Worm (Caenorhabditis elegans) whole organism, L4 larva: ENCODE data around the gene zfp-1.

Experiments
- F10B5.3 ChIP-seq: sonication (generic microtip); optimal IDR thresholded peaks from 2 replicates; lab custom pipeline; 2016; ENCODE audit warnings: mild to moderate bottlenecking, missing genetic modification characterization, missing compliant biosample characterization
- F37D6.2 ChIP-seq: sonication (generic microtip); optimal IDR thresholded peaks from 2 replicates; lab custom pipeline; 2016; ENCODE audit warnings: mild to moderate bottlenecking, missing genetic modification characterization, missing compliant biosample characterization
- aha-1 ChIP-seq: fragments of 150-350 bp; peaks from one replicate; lab custom pipeline; 2014; ENCODE audit warnings: missing biosample characterization, missing genetic modification characterization
- arid-1 ChIP-seq: fragments of 200-800 bp; sonication (Bioruptor generic); conservative IDR thresholded peaks from 2 replicates; pipeline ENCODE4 v1.3.6; 2022; ENCODE audit warnings: missing genetic modification reagents, missing genetic modification characterization, missing compliant biosample characterization
- ceh-32 ChIP-seq: sonication (generic microtip); optimal IDR thresholded peaks from 2 replicates; lab custom pipeline; 2016; ENCODE audit warnings: mild to moderate bottlenecking, missing genetic modification characterization, missing compliant biosample characterization; ENCODE audit not compliant: poor library complexity
- ctbp-1 ChIP-seq: fragments of 200-800 bp; sonication (Bioruptor generic); IDR thresholded peaks from 2 replicates; pipeline ENCODE4 v1.3.6; 2022; ENCODE audit warnings: missing genetic modification reagents, missing genetic modification characterization, missing compliant biosample characterization
- daf-19 ChIP-seq: fragments of 200-800 bp; sonication (Bioruptor generic); conservative IDR thresholded peaks from 2 replicates; pipeline ENCODE4 v1.3.6; 2022; ENCODE audit warnings: missing genetic modification characterization, missing compliant biosample characterization
- daf-8 ChIP-seq: fragments of 200-800 bp; sonication (Bioruptor generic); IDR thresholded peaks from 2 replicates; pipeline ENCODE4 v1.3.6; 2022; ENCODE audit warnings: missing genetic modification characterization, missing compliant biosample characterization
- dmd-6 ChIP-seq: fragments of 200-800 bp; sonication (Bioruptor generic); IDR thresholded peaks from 2 replicates; pipeline ENCODE4 v1.3.6; 2022; ENCODE audit warnings: missing genetic modification reagents, missing genetic modification characterization, missing compliant biosample characterization
- duxl-1 ChIP-seq: sonication (generic microtip); optimal IDR thresholded peaks from 2 replicates; lab custom pipeline; 2016; ENCODE audit warnings: mild to moderate bottlenecking, missing genetic modification characterization, moderate library complexity, missing compliant biosample characterization; ENCODE audit not compliant: poor library complexity
- hlh-30 ChIP-seq: sonication (generic microtip); optimal IDR thresholded peaks from 2 replicates; lab custom pipeline; 2017; ENCODE audit warnings: antibody characterized with exemption, mild to moderate bottlenecking, missing genetic modification characterization, missing compliant biosample characterization; ENCODE audit not compliant: insufficient read depth
- lin-15B ChIP-seq: fragments of 150-350 bp; sonication (generic microtip); optimal IDR thresholded peaks from 3 replicates; lab custom pipeline; 2014; ENCODE audit warnings: missing biosample characterization, missing genetic modification characterization
- lir-3 ChIP-seq: sonication (generic microtip); optimal IDR thresholded peaks from 2 replicates; lab custom pipeline; 2016; ENCODE audit warnings: mild to moderate bottlenecking, missing genetic modification characterization, missing compliant biosample characterization
- lsy-2 ChIP-seq, 2 experiments: fragments of 150-350 bp in 1 of 2; sonication (generic microtip) in 1 of 2; optimal IDR thresholded peaks; 2 replicates each; lab custom pipeline; 2014 to 2017; ENCODE audit warnings: missing biosample characterization in 2 of 2, missing genetic modification characterization in 2 of 2
- madf-5 ChIP-seq, 2 experiments: fragments of 200-800 bp; sonication (Bioruptor generic); IDR thresholded peaks; 2 replicates each; pipeline ENCODE4 v1.3.6; 2022; ENCODE audit warnings: missing compliant biosample characterization in 2 of 2, missing genetic modification characterization in 2 of 2
- mdl-1 ChIP-seq, 2 experiments: fragments of 150-350 bp in 1 of 2; sonication (generic microtip) in 1 of 2; optimal IDR thresholded peaks; 2 replicates each; lab custom pipeline; 2014 to 2017; ENCODE audit warnings: missing biosample characterization in 2 of 2, missing genetic modification characterization in 2 of 2
- mdt-29 ChIP-seq: fragments of 200-800 bp; sonication (Bioruptor generic); IDR thresholded peaks from 2 replicates; pipeline ENCODE4 v1.3.6; 2022; ENCODE audit warnings: missing genetic modification reagents, missing genetic modification characterization, missing compliant biosample characterization
- mxl-3 ChIP-seq: fragments of 200-800 bp; sonication (Bioruptor generic); optimal IDR thresholded peaks from 2 replicates; lab custom pipeline; 2018; ENCODE audit warnings: mild to moderate bottlenecking, missing genetic modification characterization, missing compliant biosample characterization
- nhr-237 ChIP-seq: sonication (generic microtip); optimal IDR thresholded peaks from 2 replicates; lab custom pipeline; 2017; ENCODE audit warnings: missing biosample characterization, missing genetic modification characterization
- nhr-41 ChIP-seq: fragments of 200-800 bp; sonication (Bioruptor generic); IDR thresholded peaks from 2 replicates; pipeline ENCODE4 v1.3.6; 2022; ENCODE audit warnings: missing genetic modification reagents, missing genetic modification characterization, missing compliant biosample characterization
- nhr-42 ChIP-seq: fragments of 200-800 bp; sonication (Bioruptor generic); IDR thresholded peaks from 2 replicates; pipeline ENCODE4 v1.3.6; 2022; ENCODE audit warnings: missing genetic modification characterization, missing compliant biosample characterization
- nhr-6 ChIP-seq: fragments of 150-350 bp; optimal IDR thresholded peaks from 2 replicates; lab custom pipeline; 2014; ENCODE audit warnings: missing biosample characterization, missing genetic modification characterization
- pha-4 ChIP-seq, 2 experiments: fragments of 150-350 bp in 1 of 2; fragments of 200-800 bp in 1 of 2; sonication (Bioruptor generic) in 1 of 2; IDR thresholded peaks in 1 of 2; optimal IDR thresholded peaks in 1 of 2; 2 replicates each; pipeline versions ENCODE4 v1.3.6 to Lab custom; 2014 to 2022; ENCODE audit warnings: missing genetic modification characterization in 2 of 2, missing genetic modification reagents in 2 of 2, missing biosample characterization in 1 of 2, missing compliant biosample characterization in 1 of 2
- set-16 ChIP-seq: fragments of 200-800 bp; sonication (Bioruptor generic); IDR thresholded peaks from 2 replicates; pipeline ENCODE4 v1.3.6; 2022; ENCODE audit warnings: missing genetic modification reagents, missing genetic modification characterization, missing compliant biosample characterization
- snpc-1.2 ChIP-seq: fragments of 200-800 bp; sonication (Bioruptor generic); IDR thresholded peaks from 2 replicates; pipeline ENCODE4 v1.3.6; 2022; ENCODE audit warnings: missing genetic modification reagents, missing genetic modification characterization, missing compliant biosample characterization
- snpc-4 ChIP-seq: fragments of 150-350 bp; optimal IDR thresholded peaks from 2 replicates; lab custom pipeline; 2014; ENCODE audit warnings: missing biosample characterization, missing genetic modification characterization
- tra-1 ChIP-seq: fragments of 200-800 bp; sonication (Bioruptor generic); IDR thresholded peaks from 2 replicates; pipeline ENCODE4 v1.3.6; 2022; ENCODE audit warnings: missing genetic modification reagents, missing genetic modification characterization, missing compliant biosample characterization
- unc-39 ChIP-seq: sonication (generic microtip); optimal IDR thresholded peaks from 2 replicates; lab custom pipeline; 2017; ENCODE audit warnings: missing biosample characterization, missing genetic modification characterization
- unc-62 ChIP-seq, 3 experiments: fragments of 150-350 bp in 1 of 3; sonication (generic microtip); optimal IDR thresholded peaks in 2 of 3; peaks in 1 of 3; 1 replicate in 1 of 3; 2 replicates in 2 of 3; lab custom pipeline; 2014 to 2017; ENCODE audit warnings: missing biosample characterization in 3 of 3, missing genetic modification characterization in 3 of 3, missing genetic modification reagents in 3 of 3, missing genotype in 1 of 3
- zip-2 ChIP-seq: fragments of 150-350 bp; optimal IDR thresholded peaks from 2 replicates; lab custom pipeline; 2014; ENCODE audit warnings: missing biosample characterization, missing genetic modification characterization
- ztf-7 ChIP-seq: fragments of 150-350 bp; optimal IDR thresholded peaks from 2 replicates; lab custom pipeline; 2014; ENCODE audit warnings: missing biosample characterization, missing genetic modification characterization

Gene zfp-1

DNA sequence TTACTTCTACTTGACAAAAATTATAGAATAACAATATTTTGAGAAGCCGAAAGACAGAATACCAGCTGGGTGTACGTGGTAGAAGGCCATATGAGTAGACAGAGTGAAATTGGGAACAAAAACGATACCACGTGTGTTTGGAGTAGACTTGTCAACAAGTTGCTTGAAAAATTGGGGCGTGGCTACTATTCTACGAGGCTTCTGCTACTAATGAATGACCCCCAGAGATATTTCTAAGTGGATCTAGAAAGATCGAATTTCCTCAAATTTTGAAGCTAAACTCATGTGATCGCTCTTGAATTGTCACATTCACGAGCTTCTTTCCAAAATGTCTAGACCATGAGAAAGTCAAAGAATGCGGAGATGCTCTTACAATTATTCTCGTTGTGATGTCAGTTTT is 29.3 kb upstream of the zfp-1 start:
- TF ChIP-seq snpc-1.2 (GFP tag; lab: Robert Waterston, UW) (no peak), dmd-6 (peak; percentile 32), nhr-42 (GFP tag; lab: Robert Waterston, UW) (no peak), nhr-6 (tag; lab: Kevin White, UChicago) (no peak), daf-8 (GFP tag; lab: Robert Waterston, UW) (no peak), unc-62 (GFP tag; optimal IDR thresholded peaks at IDR 0.05 in 1 of 2; lab: Kevin White, UChicago) (peak in 1 of 2 experiments; percentile 91), unc-62 (tag; optimal IDR thresholded peaks at IDR 0.05; lab: Kevin White, UChicago) (no peak), mxl-3 (GFP tag; lab: Kevin White, UChicago) (no peak)

DNA sequence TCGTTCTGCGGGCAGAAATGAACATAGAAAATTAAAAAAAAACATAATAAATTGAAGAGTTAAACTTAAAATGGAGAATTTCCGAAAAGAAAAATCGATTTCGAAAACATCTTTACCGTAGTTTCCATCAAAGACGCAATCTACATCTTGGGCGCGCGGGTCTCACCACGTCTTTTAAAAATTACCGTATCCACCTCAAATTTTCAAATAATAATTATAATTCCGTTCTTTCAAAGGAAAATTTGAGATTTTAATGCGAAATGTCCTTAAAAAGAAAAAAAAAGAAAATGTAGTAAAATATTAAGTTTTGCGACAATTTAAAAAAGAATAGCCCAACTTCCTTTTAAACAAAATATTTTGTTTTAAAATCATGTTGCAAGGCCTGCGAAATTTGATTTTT is 28.2 kb upstream of the zfp-1 start:
- TF ChIP-seq lsy-2 (tag; optimal IDR thresholded peaks at IDR 0.05; lab: Kevin White, UChicago) = peak in 1 of 2 experiments; percentile 45
- TF ChIP-seq snpc-4 = no peak
- TF ChIP-seq, all 104 proteins: peak for 1

DNA sequence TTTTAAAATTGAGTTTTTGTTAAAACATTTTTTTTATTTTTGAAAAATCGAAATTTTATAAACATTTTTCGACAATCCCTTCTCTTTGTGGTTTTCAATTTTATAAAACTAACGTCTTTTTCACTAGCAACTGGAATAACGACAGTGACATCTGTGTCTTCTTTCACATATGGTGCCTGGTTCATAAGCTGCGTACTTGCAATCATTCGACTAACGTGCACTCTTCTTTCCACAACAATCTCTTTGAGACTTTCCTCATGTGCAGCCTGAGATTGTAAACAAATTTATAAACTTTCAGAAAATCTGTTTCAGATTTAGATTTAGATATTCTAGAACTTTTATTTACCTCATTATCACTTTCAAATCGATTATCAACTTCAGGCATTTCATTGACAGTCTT is 26.3 kb upstream of the zfp-1 start:
- TF ChIP-seq hlh-30 (tag; lab: Kevin White, UChicago) (no peak), F37D6.2 (no peak), pha-4 (GFP tag; IDR thresholded peaks at IDR 0.05; lab: Robert Waterston, UW) (no peak), pha-4 (tag; optimal IDR thresholded peaks at IDR 0.05; lab: Kevin White, UChicago) (no peak), unc-39 (no peak), nhr-237 (tag; lab: Kevin White, UChicago) (no peak), F10B5.3 (tag; lab: Kevin White, UChicago) (no peak), lir-3 (no peak), daf-19 (no peak), mdl-1 (tag; optimal IDR thresholded peaks at IDR 0.05; lab: Kevin White, UChicago) (no peak), arid-1 (GFP tag; lab: Robert Waterston, UW) (no peak), nhr-42 (GFP tag; lab: Robert Waterston, UW) (no peak), duxl-1 (tag; lab: Kevin White, UChicago) (no peak), lin-15B (tag; lab: Kevin White, UChicago) (no peak), ceh-32 (tag; lab: Kevin White, UChicago) (no peak)

DNA sequence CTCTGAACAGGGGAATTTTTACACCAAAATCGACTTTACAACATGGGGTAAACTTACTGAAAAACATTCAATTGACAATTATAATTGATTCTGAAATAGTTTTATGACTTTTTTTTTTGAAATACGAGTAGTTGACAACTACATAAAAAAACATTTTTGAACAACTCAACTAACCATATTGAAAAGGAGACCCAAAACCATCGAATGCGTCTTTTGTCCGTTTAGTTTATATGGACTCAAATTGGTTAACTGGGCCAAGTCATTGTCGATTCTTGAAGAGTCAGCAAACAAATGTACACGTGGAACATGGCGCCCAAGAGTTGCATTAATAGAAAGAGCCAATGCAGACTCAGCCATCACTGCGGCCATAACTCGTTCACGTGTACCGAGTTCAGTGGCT is 24.9 kb upstream of the zfp-1 start:
- TF ChIP-seq aha-1 (tag; lab: Kevin White, UChicago) (peak; percentile 94), mdt-29 (no peak), daf-8 (GFP tag; lab: Robert Waterston, UW) (no peak), zip-2 (tag; lab: Kevin White, UChicago) (no peak), snpc-1.2 (GFP tag; lab: Robert Waterston, UW) (no peak), tra-1 (GFP tag; lab: Robert Waterston, UW) (no peak), ztf-7 (tag; lab: Kevin White, UChicago) (no peak), hlh-30 (tag; lab: Kevin White, UChicago) (no peak), nhr-41 (GFP tag; lab: Robert Waterston, UW) (no peak)

DNA sequence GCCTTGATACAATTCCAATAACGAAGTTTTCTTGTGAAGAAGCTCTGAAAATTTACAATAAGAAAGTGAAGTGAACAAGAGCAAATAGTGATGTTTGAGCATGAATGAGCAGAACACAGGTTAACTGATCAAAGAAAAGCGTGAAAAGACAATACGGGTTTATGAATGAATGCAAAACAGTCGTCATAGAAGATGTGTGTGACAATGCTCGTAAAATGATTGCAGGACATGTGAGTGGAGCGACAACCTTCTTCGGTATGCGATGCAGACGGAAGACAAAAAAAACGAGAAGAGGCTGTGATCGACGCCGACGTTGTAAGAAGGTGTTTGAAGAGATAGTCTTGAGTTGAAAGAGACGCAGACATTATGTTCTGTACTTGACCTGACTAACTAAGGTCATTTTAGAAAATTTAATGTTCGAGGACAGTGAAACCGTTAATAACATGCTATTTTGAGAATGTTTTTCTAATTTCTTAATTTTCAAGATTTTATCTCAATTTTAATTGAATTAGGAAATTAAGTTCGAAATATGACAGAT is 24.0 kb upstream of the zfp-1 start, which contains the start of gene mig-22:
Gene mig-22 (minus strand): TSS at position 51 of the 538 bp plus-strand sequence.
- no peak for TF ChIP-seq ctbp-1 (GFP tag; lab: Robert Waterston, UW)
- no peak for TF ChIP-seq set-16
- peak; percentile 24 for TF ChIP-seq hlh-30 (tag; lab: Kevin White, UChicago)
- TF ChIP-seq mxl-3 (GFP tag; lab: Kevin White, UChicago) = peak; percentile 38
- TF ChIP-seq unc-62 (GFP tag; optimal IDR thresholded peaks at IDR 0.05 in 1 of 2; lab: Kevin White, UChicago) = peak in 1 of 2 experiments; percentile 83
- no peak for TF ChIP-seq unc-62 (tag; optimal IDR thresholded peaks at IDR 0.05; lab: Kevin White, UChicago)
- no peak for TF ChIP-seq madf-5 (GFP tag; IDR thresholded peaks at IDR 0.05; lab: Robert Waterston, UW)
- peak; percentile 85 for TF ChIP-seq aha-1 (tag; lab: Kevin White, UChicago)
